Worm (Caenorhabditis elegans) whole organism, L1 larva: ENCODE results near the gene D2096.6.

Source experiments
- C04F5.9 ChIP-seq: sonication (generic microtip); optimal IDR thresholded peaks from 2 replicates; lab custom pipeline; 2016; ENCODE audit warnings: missing genetic modification characterization, missing compliant biosample characterization
- F16B12.6 ChIP-seq: fragments of 150-350 bp; optimal IDR thresholded peaks from 2 replicates; lab custom pipeline; 2014; ENCODE audit warnings: missing biosample characterization, missing genetic modification characterization
- Y116A8C.19 ChIP-seq: sonication (generic microtip); optimal IDR thresholded peaks from 2 replicates; lab custom pipeline; 2016; ENCODE audit warnings: missing compliant biosample characterization, missing genetic modification characterization, borderline replicate concordance
- alr-1 ChIP-seq: fragments of 200-800 bp; sonication (Bioruptor generic); optimal IDR thresholded peaks from 2 replicates; lab custom pipeline; 2018; ENCODE audit warnings: borderline replicate concordance, mild to moderate bottlenecking, missing genetic modification characterization, missing compliant biosample characterization
- ama-1 ChIP-seq: fragments of 150-350 bp; optimal IDR thresholded peaks from 2 replicates; lab custom pipeline; 2014
- blmp-1 ChIP-seq: fragments of 150-350 bp; optimal IDR thresholded peaks from 2 replicates; lab custom pipeline; 2014; ENCODE audit warnings: missing biosample characterization, missing genetic modification characterization
- ceh-82 ChIP-seq, 3 experiments: fragments of 150-350 bp in 1 of 3; sonication (generic microtip) in 2 of 3; optimal IDR thresholded peaks; 2 replicates each; lab custom pipeline; 2014 to 2017; ENCODE audit warnings: missing biosample characterization in 3 of 3, missing genetic modification characterization in 3 of 3
- ceh-90 ChIP-seq: sonication (generic microtip); optimal IDR thresholded peaks from 2 replicates; lab custom pipeline; 2016; ENCODE audit warnings: missing genetic modification characterization, missing compliant biosample characterization
- ces-1 ChIP-seq: fragments of 150-350 bp; optimal IDR thresholded peaks from 2 replicates; lab custom pipeline; 2014; ENCODE audit warnings: missing biosample characterization, missing genetic modification reagents, missing genetic modification characterization
- dpl-1 ChIP-seq, 3 experiments: fragments of 150-350 bp in 2 of 3; sonication (generic microtip) in 1 of 3; optimal IDR thresholded peaks; 2 replicates each; lab custom pipeline; 2014 to 2017; ENCODE audit warnings: missing biosample characterization in 3 of 3, missing genetic modification characterization in 3 of 3, missing genetic modification reagents in 3 of 3
- dsc-1 ChIP-seq: sonication (generic microtip); optimal IDR thresholded peaks from 2 replicates; lab custom pipeline; 2016; ENCODE audit warnings: mild to moderate bottlenecking, missing genetic modification characterization, missing compliant biosample characterization
- efl-3 ChIP-seq: fragments of 200-800 bp; sonication (Bioruptor generic); optimal IDR thresholded peaks from 2 replicates; lab custom pipeline; 2018; ENCODE audit warnings: mild to moderate bottlenecking, missing genetic modification characterization, missing compliant biosample characterization
- egl-13 ChIP-seq: sonication (generic microtip); optimal IDR thresholded peaks from 2 replicates; lab custom pipeline; 2016; ENCODE audit warnings: missing genotype, missing genetic modification reagents, missing genetic modification characterization, missing compliant biosample characterization
- egl-27 ChIP-seq, 2 experiments: fragments of 150-350 bp in 1 of 2; sonication (generic microtip); optimal IDR thresholded peaks; 3 replicates each; lab custom pipeline; 2017 to 2018; ENCODE audit warnings: missing biosample characterization in 2 of 2, missing genetic modification characterization in 2 of 2, missing genetic modification reagents in 2 of 2
- fkh-10 ChIP-seq: sonication (generic microtip); optimal IDR thresholded peaks from 2 replicates; lab custom pipeline; 2017; ENCODE audit warnings: missing biosample characterization, missing genetic modification reagents, missing genetic modification characterization
- isw-1 ChIP-seq: fragments of 200-800 bp; sonication (Bioruptor generic); IDR thresholded peaks from 2 replicates; pipeline ENCODE4 v1.3.6; 2022; ENCODE audit warnings: missing genetic modification characterization, missing compliant biosample characterization
- lin-14 ChIP-seq: fragments of 200-800 bp; sonication (Bioruptor generic); optimal IDR thresholded peaks from 2 replicates; lab custom pipeline; 2018; ENCODE audit warnings: mild to moderate bottlenecking, missing genetic modification characterization, moderate library complexity, missing compliant biosample characterization
- lin-35 ChIP-seq, 2 experiments: fragments of 150-350 bp; optimal IDR thresholded peaks; 2 replicates each; lab custom pipeline; 2014; ENCODE audit warnings: missing biosample characterization in 2 of 2, missing genetic modification characterization in 2 of 2, missing genetic modification reagents in 2 of 2
- lsy-2 ChIP-seq, 2 experiments: fragments of 150-350 bp; optimal IDR thresholded peaks; 2 replicates each; lab custom pipeline; 2014; ENCODE audit warnings: missing biosample characterization in 2 of 2, missing genetic modification characterization in 2 of 2
- mab-9 ChIP-seq: fragments of 200-800 bp; sonication (Bioruptor generic); IDR thresholded peaks from 2 replicates; pipeline ENCODE4 v1.3.6; 2022; ENCODE audit warnings: missing genetic modification reagents, missing genetic modification characterization, missing compliant biosample characterization
- nhr-20 ChIP-seq: sonication (generic microtip); optimal IDR thresholded peaks from 2 replicates; lab custom pipeline; 2016; ENCODE audit warnings: mild to moderate bottlenecking, missing genetic modification characterization, missing compliant biosample characterization
- nhr-28 ChIP-seq: fragments of 150-350 bp; optimal IDR thresholded peaks from 2 replicates; lab custom pipeline; 2014; ENCODE audit warnings: missing biosample characterization, missing genetic modification characterization
- nhr-47 ChIP-seq: sonication (generic microtip); optimal IDR thresholded peaks from 2 replicates; lab custom pipeline; 2016; ENCODE audit warnings: mild to moderate bottlenecking, missing genetic modification characterization, moderate library complexity, missing compliant biosample characterization
- nhr-85 ChIP-seq: sonication (generic microtip); peaks from one replicate; lab custom pipeline; 2016; ENCODE audit warnings: missing genetic modification characterization, inconsistent platforms, missing compliant biosample characterization
- nhr-90 ChIP-seq: sonication (generic microtip); optimal IDR thresholded peaks from 2 replicates; lab custom pipeline; 2016; ENCODE audit warnings: mild to moderate bottlenecking, missing genetic modification characterization, missing compliant biosample characterization; ENCODE audit not compliant: poor library complexity
- pag-3 ChIP-seq: sonication (generic microtip); optimal IDR thresholded peaks from 2 replicates; lab custom pipeline; 2017; ENCODE audit warnings: missing genetic modification characterization, mild to moderate bottlenecking, missing compliant biosample characterization, antibody characterized with exemption, borderline replicate concordance; ENCODE audit not compliant: insufficient read depth
- pqm-1 ChIP-seq: sonication (generic microtip); optimal IDR thresholded peaks from 3 replicates; lab custom pipeline; 2017; ENCODE audit warnings: missing biosample characterization, missing genetic modification characterization
- rnt-1 ChIP-seq: sonication (generic microtip); optimal IDR thresholded peaks from 2 replicates; lab custom pipeline; 2016; ENCODE audit warnings: mild to moderate bottlenecking, missing genetic modification characterization, moderate library complexity, missing compliant biosample characterization
- snpc-4 ChIP-seq: fragments of 150-350 bp; optimal IDR thresholded peaks from 2 replicates; lab custom pipeline; 2014; ENCODE audit warnings: missing biosample characterization, missing genetic modification characterization
- sptf-1 ChIP-seq: fragments of 150-350 bp; optimal IDR thresholded peaks from 2 replicates; lab custom pipeline; 2014; ENCODE audit warnings: missing biosample characterization, missing genetic modification characterization
- swsn-7 ChIP-seq: sonication (generic microtip); optimal IDR thresholded peaks from 2 replicates; lab custom pipeline; 2016; ENCODE audit warnings: missing genetic modification characterization, missing compliant biosample characterization
- unc-86 ChIP-seq: sonication (generic microtip); optimal IDR thresholded peaks from 2 replicates; lab custom pipeline; 2016; ENCODE audit warnings: missing genetic modification characterization, missing compliant biosample characterization
- unc-98 ChIP-seq: fragments of 200-800 bp; sonication (Bioruptor generic); IDR thresholded peaks from 2 replicates; pipeline ENCODE4 v1.3.6; 2022; ENCODE audit warnings: missing genetic modification characterization, missing compliant biosample characterization
- vab-15 ChIP-seq: sonication (generic microtip); optimal IDR thresholded peaks from 2 replicates; lab custom pipeline; 2017; ENCODE audit warnings: missing genotype, mild to moderate bottlenecking, missing genetic modification characterization, missing compliant biosample characterization
- zag-1 ChIP-seq: fragments of 150-350 bp; optimal IDR thresholded peaks from 2 replicates; lab custom pipeline; 2014; ENCODE audit warnings: missing biosample characterization, missing genetic modification characterization
- zip-4 ChIP-seq: fragments of 200-800 bp; sonication (Bioruptor generic); optimal IDR thresholded peaks from 2 replicates; lab custom pipeline; 2018; ENCODE audit warnings: mild to moderate bottlenecking, missing genetic modification characterization, moderate library complexity, missing compliant biosample characterization
- ztf-11 ChIP-seq, 2 experiments: sonication (generic microtip); optimal IDR thresholded peaks; 2 replicates each; lab custom pipeline; 2016 to 2017; ENCODE audit warnings: missing genetic modification characterization in 2 of 2, missing biosample characterization in 1 of 2, missing compliant biosample characterization in 1 of 2
- ztf-4 ChIP-seq: fragments of 150-350 bp; optimal IDR thresholded peaks from 2 replicates; lab custom pipeline; 2014; ENCODE audit warnings: missing biosample characterization, missing genetic modification characterization

Gene D2096.6

ce11 chrIV:8328913-8329312 lies 40.1 kb downstream of the D2096.6 start, which contains the start of gene F35H10.2:
Gene F35H10.2, plus strand, starts transcription at chrIV:8329213.
- TF ChIP-seq F16B12.6 (tag; lab: Kevin White, UChicago) = no peak
- TF ChIP-seq nhr-47 = no peak
- no peak for TF ChIP-seq ama-1 (lab: Kevin White, UChicago)
- no peak for TF ChIP-seq alr-1
- no peak for TF ChIP-seq C04F5.9 (tag; lab: Kevin White, UChicago)
- no peak for TF ChIP-seq ztf-11 (tag; optimal IDR thresholded peaks at IDR 0.05; lab: Kevin White, UChicago)
- TF ChIP-seq pag-3 (tag; lab: Kevin White, UChicago) = no peak
- no peak for TF ChIP-seq swsn-7 (tag; lab: Kevin White, UChicago)
- no peak for TF ChIP-seq efl-3 (GFP tag; lab: Kevin White, UChicago)
- no peak for TF ChIP-seq fkh-10 (GFP tag; lab: Kevin White, UChicago)
- no peak for TF ChIP-seq dpl-1 (GFP tag; optimal IDR thresholded peaks at IDR 0.05; lab: Kevin White, UChicago)
- no peak for TF ChIP-seq vab-15 (tag; lab: Kevin White, UChicago)
- no peak for TF ChIP-seq egl-13
- TF ChIP-seq snpc-4 (tag; lab: Kevin White, UChicago) = no peak
- TF ChIP-seq rnt-1 (tag; lab: Kevin White, UChicago) = no peak
- TF ChIP-seq nhr-90 = no peak
- TF ChIP-seq Y116A8C.19 (tag; lab: Kevin White, UChicago) = no peak
- TF ChIP-seq unc-86 (tag; lab: Kevin White, UChicago) = no peak
- TF ChIP-seq isw-1 (GFP tag; lab: Robert Waterston, UW) = no peak
- no peak for TF ChIP-seq nhr-20 (tag; lab: Kevin White, UChicago)

ce11 chrIV:8325667-8326066 lies 43.4 kb downstream of the D2096.6 start, which contains the start of gene F35H10.3:
Gene F35H10.3, plus strand, starts transcription at chrIV:8325967.
- no peak for TF ChIP-seq nhr-90
- TF ChIP-seq nhr-28 = no peak
- no peak for TF ChIP-seq lsy-2 (tag; optimal IDR thresholded peaks at IDR 0.05; lab: Kevin White, UChicago)
- TF ChIP-seq lin-35 (GFP tag; optimal IDR thresholded peaks at IDR 0.05; lab: Kevin White, UChicago) = no peak
- no peak for TF ChIP-seq ztf-4
- TF ChIP-seq ceh-90 (tag; lab: Kevin White, UChicago) = no peak
- TF ChIP-seq zag-1 (tag; lab: Kevin White, UChicago) = no peak
- no peak for TF ChIP-seq dsc-1
- TF ChIP-seq nhr-85 (tag; lab: Kevin White, UChicago) = no peak
- no peak for TF ChIP-seq ztf-11 (tag; optimal IDR thresholded peaks at IDR 0.05; lab: Kevin White, UChicago)
- TF ChIP-seq egl-27 (tag; optimal IDR thresholded peaks at IDR 0.05; lab: Kevin White, UChicago) = no peak
- TF ChIP-seq blmp-1 (tag; lab: Kevin White, UChicago) = no peak
- TF ChIP-seq zip-4 (GFP tag; lab: Kevin White, UChicago) = no peak
- no peak for TF ChIP-seq unc-98 (GFP tag; lab: Robert Waterston, UW)
- no peak for TF ChIP-seq efl-3 (GFP tag; lab: Kevin White, UChicago)
- TF ChIP-seq ceh-82 (tag; optimal IDR thresholded peaks at IDR 0.05; lab: Kevin White, UChicago) = no peak
- TF ChIP-seq sptf-1 (tag; lab: Kevin White, UChicago) = no peak
- no peak for TF ChIP-seq pqm-1 (tag; lab: Kevin White, UChicago)
- TF ChIP-seq vab-15 (tag; lab: Kevin White, UChicago) = no peak
- TF ChIP-seq fkh-10 (GFP tag; lab: Kevin White, UChicago) = no peak

ce11 chrIV:8318799-8319198 lies 50.2 kb downstream of the D2096.6 start:
- TF ChIP-seq mab-9 (GFP tag; lab: Robert Waterston, UW) (no peak), ces-1 (GFP tag; lab: Kevin White, UChicago) (no peak), nhr-85 (tag; lab: Kevin White, UChicago) (peak; percentile 71), blmp-1 (tag; lab: Kevin White, UChicago) (peak; percentile 76), lin-14 (GFP tag; lab: Kevin White, UChicago) (peak; percentile 40), zip-4 (GFP tag; lab: Kevin White, UChicago) (no peak)
